Worm (Caenorhabditis elegans): ENCODE results near the gene sld-5.

ce11 chrV:20269661-20270137, 32.2 kb upstream of the sld-5 start, which contains the start of the genes prmt-1 and cdkr-3:
- no peak for TF ChIP-seq ceh-34 (tag; optimal IDR thresholded peaks at IDR 0.05)
- TF ChIP-seq unc-86 (tag; optimal IDR thresholded peaks at IDR 0.05) = no peak
- TF ChIP-seq pqm-1 (tag; optimal IDR thresholded peaks at IDR 0.05) = no peak
- TF ChIP-seq zip-5 (tag; optimal IDR thresholded peaks at IDR 0.05) = no peak
- TF ChIP-seq ttx-3 (tag; optimal IDR thresholded peaks at IDR 0.05) = no peak
- no peak for TF ChIP-seq ceh-22 (tag; optimal IDR thresholded peaks at IDR 0.05)
- no peak for TF ChIP-seq elt-2 (tag; optimal IDR thresholded peaks at IDR 0.05)
- peak; percentile 24 for TF ChIP-seq unc-42 (tag; optimal IDR thresholded peaks at IDR 0.05)
